Fruit fly (Drosophila melanogaster) whole organism, adult: ENCODE measurements around the gene CG13984.

Experiments
- CG11617 ChIP-seq: fragments of 200-800 bp; sonication (Bioruptor generic); optimal IDR thresholded peaks from 2 replicates; lab custom pipeline; 2017; ENCODE audit warnings: mild to moderate bottlenecking, missing biosample characterization, missing genetic modification reagents, missing genetic modification characterization
- CG14711 ChIP-seq: fragments of 200-800 bp; sonication (Bioruptor generic); optimal IDR thresholded peaks from 2 replicates; lab custom pipeline; 2018; ENCODE audit warnings: missing biosample characterization, mild to moderate bottlenecking, missing genetic modification characterization, moderate library complexity
- CG33017 ChIP-seq: fragments of 200-800 bp; sonication (Bioruptor generic); optimal IDR thresholded peaks from 2 replicates; lab custom pipeline; 2018; ENCODE audit warnings: missing biosample characterization, mild to moderate bottlenecking, missing genetic modification characterization, moderate library complexity
- Mnt ChIP-seq: fragments of 200-800 bp; sonication (Bioruptor generic); optimal IDR thresholded peaks from 2 replicates; lab custom pipeline; 2016; ENCODE audit warnings: missing biosample characterization, mild to moderate bottlenecking, missing genetic modification characterization
- bab1 ChIP-seq: fragments of 200-800 bp; sonication (Bioruptor generic); optimal IDR thresholded peaks from 3 replicates; lab custom pipeline; 2019; ENCODE audit warnings: missing biosample characterization, mild to moderate bottlenecking, missing genetic modification characterization, moderate library complexity
- cnc ChIP-seq, 2 experiments: fragments of >200 bp; optimal IDR thresholded peaks; 2 replicates each; lab custom pipeline; 2017
- kay ChIP-seq: fragments of 200-800 bp; sonication (Bioruptor generic); peaks from one replicate; lab custom pipeline; 2016; ENCODE audit warnings: missing biosample characterization, missing genetic modification characterization, borderline replicate concordance
- tj ChIP-seq: fragments of 200-800 bp; sonication (Bioruptor generic); optimal IDR thresholded peaks from 3 replicates; lab custom pipeline; 2017; ENCODE audit warnings: missing biosample characterization, mild to moderate bottlenecking, missing genetic modification characterization, moderate library complexity

- no peak for TF ChIP-seq CG11617 (GFP tag; lab: Kevin White, UChicago)
- no peak for TF ChIP-seq bab1 (GFP tag; lab: Kevin White, UChicago)
- no peak for TF ChIP-seq CG33017 (tag; lab: Kevin White, UChicago)
- no peak for TF ChIP-seq kay (GFP tag; lab: Kevin White, UChicago)
- no peak for TF ChIP-seq Mnt (GFP tag; lab: Kevin White, UChicago)
- TF ChIP-seq tj: no peak
- no peak for TF ChIP-seq CG14711
- TF ChIP-seq cnc (optimal IDR thresholded peaks at IDR 0.05; lab: Kevin White, UChicago): no peak
Measured at dm6 chr2L:6259629-6260028, 49.0 kb upstream of the CG13984 start.
